Fruit fly (Drosophila melanogaster): ENCODE data around the gene CG34238.

The CG34238 gene

DNA sequence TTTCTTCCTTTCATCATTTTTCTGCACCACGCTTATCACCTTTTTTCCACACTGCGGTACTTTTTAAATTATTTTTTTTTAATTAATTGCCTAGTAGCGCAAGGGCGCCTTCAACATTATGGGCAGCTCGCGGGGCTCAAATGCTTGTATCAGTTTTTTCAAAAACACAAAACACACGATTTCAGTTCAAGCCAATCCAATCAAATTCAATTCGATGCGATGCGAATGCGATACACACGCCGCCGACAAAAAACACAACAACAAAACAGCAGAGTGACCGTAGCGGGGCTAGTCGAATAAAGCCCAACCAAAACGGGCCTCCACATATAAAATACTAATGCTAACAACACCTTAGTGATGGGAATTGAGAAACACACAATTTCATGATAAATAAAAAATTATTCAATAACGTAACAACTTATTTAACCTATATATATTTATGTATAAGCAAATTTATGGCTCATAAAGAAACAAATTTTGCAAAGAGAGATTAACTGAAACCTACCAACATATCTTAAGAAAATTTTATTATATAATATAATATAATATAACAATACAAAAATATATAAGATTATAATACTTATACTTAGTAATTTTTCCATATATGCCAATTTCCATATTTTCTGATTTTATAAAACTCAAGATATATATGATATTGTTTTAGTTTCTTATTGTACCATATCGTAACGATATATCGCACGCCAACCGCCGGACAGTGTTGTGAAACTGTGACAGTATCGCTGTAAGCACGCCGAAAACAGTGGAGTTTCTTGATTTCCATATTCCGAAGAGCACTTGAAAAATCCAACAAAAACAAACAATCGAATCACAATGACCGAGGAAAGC is 34.7 kb downstream of the CG34238 start, which contains the start of the genes CG32066 and CG8003 (continued):
- TF ChIP-seq sage (GFP tag; optimal IDR thresholded peaks at IDR 0.05) (peak; percentile 20), usp (GFP tag; optimal IDR thresholded peaks at IDR 0.05) (no peak), Vsx2 (GFP tag; optimal IDR thresholded peaks at IDR 0.05; ENCODE audit: partially characterized antibody) (no peak), pan (optimal IDR thresholded peaks at IDR 0.05) (no peak), Dif (GFP tag; optimal IDR thresholded peaks at IDR 0.05; ENCODE audit: partially characterized antibody) (no peak), woc (GFP tag; optimal IDR thresholded peaks at IDR 0.05) (peak; percentile 68), jim (GFP tag; optimal IDR thresholded peaks at IDR 0.05) (no peak), CG32264 (GFP tag; optimal IDR thresholded peaks at IDR 0.05) (no peak), br (GFP tag; optimal IDR thresholded peaks at IDR 0.05) (peak; percentile 61), dsf (GFP tag; optimal IDR thresholded peaks at IDR 0.05; ENCODE audit: borderline replicate concordance) (no peak), N (GFP tag; optimal IDR thresholded peaks at IDR 0.05) (no peak), OdsH (GFP tag; optimal IDR thresholded peaks at IDR 0.05) (no peak), Hr78 (GFP tag; optimal IDR thresholded peaks at IDR 0.05) (no peak), Sp1 (GFP tag; optimal IDR thresholded peaks at IDR 0.05) (peak; percentile 37)

DNA sequence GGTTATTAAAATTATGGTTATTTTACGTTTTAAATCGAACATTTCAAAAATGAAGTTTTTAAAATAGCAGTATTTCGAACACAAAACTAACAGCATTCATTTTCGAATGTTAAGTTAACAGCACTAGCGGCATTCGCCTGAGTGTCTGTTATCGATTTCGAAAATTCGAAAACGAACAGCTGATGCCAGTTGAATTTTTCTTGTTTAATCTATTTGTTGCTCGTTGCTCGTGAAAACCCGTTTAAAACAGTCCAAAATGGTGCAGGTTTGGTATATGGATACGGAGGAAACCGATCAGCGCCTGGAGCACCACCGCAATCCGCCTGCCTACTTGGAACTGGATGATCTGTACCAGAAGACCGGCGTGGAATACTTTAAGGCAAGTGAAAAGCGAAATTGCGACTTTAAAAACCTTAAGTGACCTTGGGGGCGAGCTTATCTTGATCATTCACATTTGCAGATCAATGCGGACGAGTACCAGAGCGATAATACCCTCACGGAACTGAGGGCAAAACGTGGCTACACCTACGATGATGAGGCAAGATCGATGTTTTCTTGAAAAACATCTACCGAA is 37.0 kb downstream of the CG34238 start, which contains the start of gene Adi1:
TSS of gene Adi1 (plus strand) at position 187 of the 574 bp plus-strand sequence.
- TF ChIP-seq fru (GFP tag; optimal IDR thresholded peaks at IDR 0.05) (no peak), GATAd (GFP tag; optimal IDR thresholded peaks at IDR 0.05) (no peak), usp (GFP tag; optimal IDR thresholded peaks at IDR 0.05) (no peak), Hr83 (GFP tag; optimal IDR thresholded peaks at IDR 0.05; ENCODE audit: poor library complexity, severe bottlenecking) (no peak), Abd-B (GFP tag; optimal IDR thresholded peaks at IDR 0.05) (no peak), Rel (GFP tag; optimal IDR thresholded peaks at IDR 0.05) (no peak), Rel (tag; optimal IDR thresholded peaks at IDR 0.05) (peak; percentile 7), Vsx2 (GFP tag; optimal IDR thresholded peaks at IDR 0.05; ENCODE audit: partially characterized antibody) (no peak), foxo (GFP tag; optimal IDR thresholded peaks at IDR 0.05) (peak in 1 of 2 experiments; percentile 24), brk (GFP tag; optimal IDR thresholded peaks at IDR 0.05) (peak; percentile 23)

DNA sequence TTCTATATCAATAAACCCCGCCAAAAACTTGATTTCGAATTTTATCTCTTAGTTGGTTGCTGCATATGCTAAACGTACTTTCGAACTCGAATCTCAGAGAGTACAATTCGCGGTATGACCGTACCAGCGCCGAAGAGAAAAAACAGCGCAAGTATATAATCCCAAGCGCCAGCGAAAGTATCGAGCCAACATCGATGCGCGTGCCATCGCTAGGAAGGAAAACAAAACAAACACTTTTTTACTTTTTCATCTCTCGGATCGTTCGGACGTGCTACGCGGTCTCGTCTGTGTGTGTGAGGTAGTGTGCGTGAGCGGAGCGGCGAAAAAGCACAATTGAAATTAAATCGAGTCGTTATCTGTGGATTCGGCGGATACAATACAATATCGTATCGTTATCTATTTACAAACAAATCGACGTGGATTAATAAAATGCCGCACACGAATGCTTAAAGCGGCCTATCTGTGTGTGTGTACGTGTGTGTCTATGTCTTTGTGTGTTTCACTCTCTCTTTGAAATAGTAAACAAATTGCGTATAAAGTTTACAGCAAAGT is 38.3 kb downstream of the CG34238 start, which contains the start of gene simj:
TSS of gene simj (plus strand) at position 229 of the 552 bp plus-strand sequence.
- TF ChIP-seq woc (GFP tag; optimal IDR thresholded peaks at IDR 0.05) (peak; percentile 51), ey (GFP tag; optimal IDR thresholded peaks at IDR 0.05) (peak; percentile 7), h (GFP tag; optimal IDR thresholded peaks at IDR 0.05) (peak; percentile 81), br (GFP tag; optimal IDR thresholded peaks at IDR 0.05) (peak; percentile 62), Jra (GFP tag; optimal IDR thresholded peaks at IDR 0.05) (peak; percentile 74), Rel (GFP tag; optimal IDR thresholded peaks at IDR 0.05) (no peak), Rel (tag; optimal IDR thresholded peaks at IDR 0.05) (peak; percentile 82), tai (GFP tag; optimal IDR thresholded peaks at IDR 0.05) (peak; percentile 8), Mio (GFP tag; optimal IDR thresholded peaks at IDR 0.05) (no peak), Sp1 (GFP tag; optimal IDR thresholded peaks at IDR 0.05) (peak; percentile 68), Dfd (GFP tag; optimal IDR thresholded peaks at IDR 0.05) (no peak), Hr78 (GFP tag; optimal IDR thresholded peaks at IDR 0.05) (no peak), OdsH (GFP tag; optimal IDR thresholded peaks at IDR 0.05) (peak; percentile 53), pan (optimal IDR thresholded peaks at IDR 0.05) (no peak), N (GFP tag; optimal IDR thresholded peaks at IDR 0.05) (peak; percentile 34), rgr (GFP tag; optimal IDR thresholded peaks at IDR 0.05) (peak; percentile 61), lola (GFP tag; optimal IDR thresholded peaks at IDR 0.05) (no peak), Abd-B (GFP tag; optimal IDR thresholded peaks at IDR 0.05) (no peak), dl (GFP tag; optimal IDR thresholded peaks at IDR 0.05; ENCODE audit: insufficient read depth in 1 of 2, partially characterized antibody in 2 of 2) (no peak), usp (GFP tag; optimal IDR thresholded peaks at IDR 0.05) (no peak), CG32264 (GFP tag; optimal IDR thresholded peaks at IDR 0.05) (no peak), Myc (optimal IDR thresholded peaks at IDR 0.05) (peak; percentile 65), HLH106 (tag; optimal IDR thresholded peaks at IDR 0.05) (peak; percentile 31), Vsx2 (GFP tag; optimal IDR thresholded peaks at IDR 0.05; ENCODE audit: partially characterized antibody) (no peak), Hnf4 (GFP tag; optimal IDR thresholded peaks at IDR 0.05) (peak; percentile 60), CG9705 (GFP tag; optimal IDR thresholded peaks at IDR 0.05) (no peak), CrebA (GFP tag; optimal IDR thresholded peaks at IDR 0.05; ENCODE audit: borderline replicate concordance) (peak; percentile 54), Hr83 (GFP tag; optimal IDR thresholded peaks at IDR 0.05; ENCODE audit: poor library complexity, severe bottlenecking) (peak; percentile 93), dmrt93B (GFP tag; optimal IDR thresholded peaks at IDR 0.05) (no peak), psq (GFP tag; optimal IDR thresholded peaks at IDR 0.05) (peak; percentile 41), sv (GFP tag; optimal IDR thresholded peaks at IDR 0.05) (peak; percentile 48), Dif (GFP tag; optimal IDR thresholded peaks at IDR 0.05; ENCODE audit: partially characterized antibody) (peak; percentile 25), jim (GFP tag; optimal IDR thresholded peaks at IDR 0.05) (peak; percentile 49), dsf (GFP tag; optimal IDR thresholded peaks at IDR 0.05; ENCODE audit: borderline replicate concordance) (no peak), brk (GFP tag; optimal IDR thresholded peaks at IDR 0.05) (peak; percentile 77), sage (GFP tag; optimal IDR thresholded peaks at IDR 0.05) (no peak), foxo (GFP tag; optimal IDR thresholded peaks at IDR 0.05) (peak in 1 of 2 experiments; percentile 51), fru (GFP tag; optimal IDR thresholded peaks at IDR 0.05) (peak; percentile 59), GATAd (GFP tag; optimal IDR thresholded peaks at IDR 0.05) (no peak)

Measured in whole organism, wandering third instar larva.